Worm (Caenorhabditis elegans): ENCODE results near the gene F28G4.3.
"Not testable (repeated sequence)": the region's sequence is repeated elsewhere in the genome, so short reads cannot be mapped to it uniquely, and the experiment has no call there.

DNA sequence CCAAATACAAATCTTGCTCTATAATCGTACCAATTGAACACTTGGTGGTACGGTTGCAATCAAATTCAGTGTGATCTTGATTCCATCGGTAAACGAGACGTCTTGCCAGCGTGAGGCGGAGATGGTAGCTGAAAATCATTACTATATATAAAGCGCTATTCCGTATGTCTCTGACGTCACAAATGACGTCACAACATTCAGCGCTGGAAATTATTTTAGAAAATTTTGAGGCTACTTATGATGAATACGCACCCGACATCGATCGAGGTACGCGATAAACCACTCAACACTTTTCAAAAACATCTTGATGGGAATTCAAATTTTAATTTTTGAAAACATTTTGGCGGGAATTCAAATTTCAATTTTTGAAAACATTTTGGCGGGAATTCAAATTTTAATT lies 14.2 kb downstream of the F28G4.3 start:
- TF ChIP-seq nfya-2 (GFP tag; IDR thresholded peaks at IDR 0.05); ama-1 (optimal IDR thresholded peaks at IDR 0.05); ama-1 (GFP tag; optimal IDR thresholded peaks at IDR 0.05); F22D6.2 (tag; optimal IDR thresholded peaks at IDR 0.05); sdz-38 (tag; optimal IDR thresholded peaks at IDR 0.05); nhr-120 (GFP tag; IDR thresholded peaks at IDR 0.05); unc-130 (GFP tag; optimal IDR thresholded peaks at IDR 0.05); C06A6.2 (GFP tag; conservative IDR thresholded peaks at IDR 0.05); sea-2 (GFP tag; IDR thresholded peaks at IDR 0.05); ceh-100 (GFP tag; IDR thresholded peaks at IDR 0.05); B0035.1 (tag; optimal IDR thresholded peaks at IDR 0.05); let-607 (tag; optimal IDR thresholded peaks at IDR 0.05); dpl-1 (GFP tag; optimal IDR thresholded peaks at IDR 0.05): not testable (repeated sequence)
